Worm (Caenorhabditis elegans): ENCODE measurements around the gene dhs-31.

Gene dhs-31

ce11 chrIV:10022991-10023390 lies 17.7 kb downstream of the dhs-31 start, which contains the start of gene F44D12.8:
Gene F44D12.8 (plus strand): TSS chrIV:10023291.
- TF ChIP-seq flt-1 (GFP tag; IDR thresholded peaks at IDR 0.05) = no peak
- TF ChIP-seq T22C8.4 (GFP tag; IDR thresholded peaks at IDR 0.05) = no peak
- no peak for TF ChIP-seq cog-1 (tag; optimal IDR thresholded peaks at IDR 0.05)
- TF ChIP-seq ref-1 (GFP tag; conservative IDR thresholded peaks at IDR 0.05) = no peak
- TF ChIP-seq ztf-23 (GFP tag; IDR thresholded peaks at IDR 0.05) = no peak
- no peak for TF ChIP-seq klf-2 (GFP tag; conservative IDR thresholded peaks at IDR 0.05)
- TF ChIP-seq med-1 (GFP tag; optimal IDR thresholded peaks at IDR 0.05; ENCODE audit: insufficient read depth) = no peak
- TF ChIP-seq ztf-29 (GFP tag; IDR thresholded peaks at IDR 0.05) = no peak
- no peak for TF ChIP-seq tab-1 (GFP tag; IDR thresholded peaks at IDR 0.05)

ce11 chrIV:10021283-10021682 lies 19.4 kb downstream of the dhs-31 start, which contains the start of gene F44D12.19:
Gene F44D12.19 (plus strand): TSS chrIV:10021583.
- no peak for TF ChIP-seq ztf-29 (GFP tag; IDR thresholded peaks at IDR 0.05)
- TF ChIP-seq T22C8.4 (GFP tag; IDR thresholded peaks at IDR 0.05) = no peak
- no peak for TF ChIP-seq ztf-23 (GFP tag; IDR thresholded peaks at IDR 0.05)
- TF ChIP-seq med-1 (GFP tag; optimal IDR thresholded peaks at IDR 0.05; ENCODE audit: insufficient read depth) = no peak
- no peak for TF ChIP-seq tab-1 (GFP tag; IDR thresholded peaks at IDR 0.05)
- TF ChIP-seq ref-1 (GFP tag; conservative IDR thresholded peaks at IDR 0.05) = no peak
- TF ChIP-seq cog-1 (tag; optimal IDR thresholded peaks at IDR 0.05) = no peak
- TF ChIP-seq klf-2 (GFP tag; conservative IDR thresholded peaks at IDR 0.05) = no peak
- no peak for TF ChIP-seq flt-1 (GFP tag; IDR thresholded peaks at IDR 0.05)

- TF ChIP-seq T22C8.4 (GFP tag; IDR thresholded peaks at IDR 0.05) (no peak), ztf-23 (GFP tag; IDR thresholded peaks at IDR 0.05) (no peak), ref-1 (GFP tag; conservative IDR thresholded peaks at IDR 0.05) (no peak)
Measured at ce11 chrIV:10017633-10018032, 23.1 kb downstream of the dhs-31 start, which contains the start of gene F44D12.2. Gene F44D12.2 (minus strand): TSS chrIV:10017733.

- TF ChIP-seq cog-1 (tag; optimal IDR thresholded peaks at IDR 0.05) = no peak
- no peak for TF ChIP-seq flt-1 (GFP tag; IDR thresholded peaks at IDR 0.05)
- TF ChIP-seq ztf-29 (GFP tag; IDR thresholded peaks at IDR 0.05) = no peak
- no peak for TF ChIP-seq ztf-23 (GFP tag; IDR thresholded peaks at IDR 0.05)
- TF ChIP-seq klf-2 (GFP tag; conservative IDR thresholded peaks at IDR 0.05) = no peak
- no peak for TF ChIP-seq ref-1 (GFP tag; conservative IDR thresholded peaks at IDR 0.05)
Measured at ce11 chrIV:10016977-10017376, 23.7 kb downstream of the dhs-31 start, which contains the start of gene ent-7. Gene ent-7 (plus strand): TSS chrIV:10017277.

- TF ChIP-seq ztf-23 (GFP tag; IDR thresholded peaks at IDR 0.05) = no peak
- TF ChIP-seq ztf-29 (GFP tag; IDR thresholded peaks at IDR 0.05) = no peak
- no peak for TF ChIP-seq med-1 (GFP tag; optimal IDR thresholded peaks at IDR 0.05; ENCODE audit: insufficient read depth)
- no peak for TF ChIP-seq klf-2 (GFP tag; conservative IDR thresholded peaks at IDR 0.05)
- TF ChIP-seq tab-1 (GFP tag; IDR thresholded peaks at IDR 0.05) = no peak
- TF ChIP-seq ref-1 (GFP tag; conservative IDR thresholded peaks at IDR 0.05) = no peak
- TF ChIP-seq flt-1 (GFP tag; IDR thresholded peaks at IDR 0.05) = no peak
- no peak for TF ChIP-seq cog-1 (tag; optimal IDR thresholded peaks at IDR 0.05)
- TF ChIP-seq T22C8.4 (GFP tag; IDR thresholded peaks at IDR 0.05) = no peak
Measured at ce11 chrIV:10009536-10009935, 31.2 kb downstream of the dhs-31 start, which contains the start of gene magu-4. Gene magu-4 (plus strand): TSS chrIV:10009753.

- TF ChIP-seq flt-1 (GFP tag; IDR thresholded peaks at IDR 0.05) (no peak), klf-2 (GFP tag; conservative IDR thresholded peaks at IDR 0.05) (no peak), T22C8.4 (GFP tag; IDR thresholded peaks at IDR 0.05) (no peak), ztf-23 (GFP tag; IDR thresholded peaks at IDR 0.05) (no peak), tab-1 (GFP tag; IDR thresholded peaks at IDR 0.05) (no peak), ztf-29 (GFP tag; IDR thresholded peaks at IDR 0.05) (no peak), cog-1 (tag; optimal IDR thresholded peaks at IDR 0.05) (no peak), ref-1 (GFP tag; conservative IDR thresholded peaks at IDR 0.05) (no peak)
Measured at ce11 chrIV:10007758-10008157, 32.9 kb downstream of the dhs-31 start.

ce11 chrIV:10006792-10007191 lies 33.9 kb downstream of the dhs-31 start, which contains the start of gene C47E12.13:
Gene C47E12.13 (minus strand): TSS chrIV:10006892.
- TF ChIP-seq flt-1 (GFP tag; IDR thresholded peaks at IDR 0.05) = no peak
- no peak for TF ChIP-seq ztf-23 (GFP tag; IDR thresholded peaks at IDR 0.05)
- no peak for TF ChIP-seq med-1 (GFP tag; optimal IDR thresholded peaks at IDR 0.05; ENCODE audit: insufficient read depth)
- no peak for TF ChIP-seq tab-1 (GFP tag; IDR thresholded peaks at IDR 0.05)
- TF ChIP-seq cog-1 (tag; optimal IDR thresholded peaks at IDR 0.05) = no peak
- TF ChIP-seq ztf-29 (GFP tag; IDR thresholded peaks at IDR 0.05) = no peak
- no peak for TF ChIP-seq klf-2 (GFP tag; conservative IDR thresholded peaks at IDR 0.05)
- TF ChIP-seq ref-1 (GFP tag; conservative IDR thresholded peaks at IDR 0.05) = no peak
- no peak for TF ChIP-seq T22C8.4 (GFP tag; IDR thresholded peaks at IDR 0.05)

ce11 chrIV:10003372-10003771 lies 37.3 kb downstream of the dhs-31 start, which contains the start of the genes C47E12.2 and sars-1:
Gene C47E12.2 (minus strand): TSS chrIV:10003502.
Gene sars-1 (plus strand): TSS chrIV:10003726.
- TF ChIP-seq T22C8.4 (GFP tag; IDR thresholded peaks at IDR 0.05) (no peak), flt-1 (GFP tag; IDR thresholded peaks at IDR 0.05) (no peak), tab-1 (GFP tag; IDR thresholded peaks at IDR 0.05) (no peak), ztf-29 (GFP tag; IDR thresholded peaks at IDR 0.05) (no peak), ref-1 (GFP tag; conservative IDR thresholded peaks at IDR 0.05) (no peak), klf-2 (GFP tag; conservative IDR thresholded peaks at IDR 0.05) (no peak), ztf-23 (GFP tag; IDR thresholded peaks at IDR 0.05) (no peak), med-1 (GFP tag; optimal IDR thresholded peaks at IDR 0.05; ENCODE audit: insufficient read depth) (no peak), cog-1 (tag; optimal IDR thresholded peaks at IDR 0.05) (no peak)

- TF ChIP-seq ztf-29 (GFP tag; IDR thresholded peaks at IDR 0.05) = no peak
- TF ChIP-seq med-1 (GFP tag; optimal IDR thresholded peaks at IDR 0.05; ENCODE audit: insufficient read depth) = no peak
- no peak for TF ChIP-seq cog-1 (tag; optimal IDR thresholded peaks at IDR 0.05)
- no peak for TF ChIP-seq T22C8.4 (GFP tag; IDR thresholded peaks at IDR 0.05)
- no peak for TF ChIP-seq ztf-23 (GFP tag; IDR thresholded peaks at IDR 0.05)
- TF ChIP-seq ref-1 (GFP tag; conservative IDR thresholded peaks at IDR 0.05) = no peak
- TF ChIP-seq tab-1 (GFP tag; IDR thresholded peaks at IDR 0.05) = no peak
- TF ChIP-seq klf-2 (GFP tag; conservative IDR thresholded peaks at IDR 0.05) = no peak
- TF ChIP-seq flt-1 (GFP tag; IDR thresholded peaks at IDR 0.05) = no peak
Measured at ce11 chrIV:10001748-10002147, 39.0 kb downstream of the dhs-31 start, which contains the start of gene C47E12.3. Gene C47E12.3 (minus strand): TSS chrIV:10001848.
